Fruit fly (Drosophila melanogaster) whole organism, embryonic: Measurements from ENCODE around the gene CG44000.

Source experiments
- Abd-B ChIP-seq: fragments of 200-800 bp; sonication (Bioruptor generic); optimal IDR thresholded peaks from 2 replicates; lab custom pipeline; 2018; ENCODE audit warnings: missing biosample characterization, mild to moderate bottlenecking, missing genetic modification characterization, moderate library complexity
- Aef1 ChIP-seq: fragments of 200-800 bp; sonication (Bioruptor generic); IDR thresholded peaks from 3 replicates; pipeline ENCODE4 v1.3.6; 2022; ENCODE audit warnings: missing biosample characterization, missing genetic modification characterization
- Atf3 ChIP-seq: fragments of 200-800 bp; sonication (Bioruptor generic); optimal IDR thresholded peaks from 3 replicates; lab custom pipeline; 2016; ENCODE audit warnings: missing biosample characterization, missing genetic modification characterization
- CG11456 ChIP-seq: fragments of 200-800 bp; sonication (Bioruptor generic); IDR thresholded peaks from 3 replicates; pipeline ENCODE4 v1.3.6; 2022; ENCODE audit warnings: missing biosample characterization, missing genetic modification characterization
- CG13624 ChIP-seq: fragments of 200-800 bp; sonication (Bioruptor generic); optimal IDR thresholded peaks from 2 replicates; lab custom pipeline; 2016; ENCODE audit warnings: missing biosample characterization, missing genetic modification characterization
- CG14014 ChIP-seq: fragments of 200-800 bp; sonication (Bioruptor generic); IDR thresholded peaks from 2 replicates; pipeline ENCODE4 v1.3.6; 2022; ENCODE audit warnings: missing biosample characterization, missing genetic modification characterization
- CG15073 ChIP-seq: fragments of 200-800 bp; sonication (Bioruptor generic); optimal IDR thresholded peaks from 2 replicates; lab custom pipeline; 2016; ENCODE audit warnings: missing biosample characterization, missing genetic modification characterization
- CG17385 ChIP-seq: fragments of 200-800 bp; sonication (Bioruptor generic); optimal IDR thresholded peaks from 3 replicates; lab custom pipeline; 2018; ENCODE audit warnings: missing biosample characterization, mild to moderate bottlenecking, missing genetic modification characterization
- CG17802 ChIP-seq: fragments of 200-800 bp; sonication (Bioruptor generic); optimal IDR thresholded peaks from 2 replicates; lab custom pipeline; 2018; ENCODE audit warnings: missing biosample characterization, mild to moderate bottlenecking, missing genetic modification characterization, moderate library complexity
- CG18619 ChIP-seq: fragments of 200-800 bp; sonication (Bioruptor generic); optimal IDR thresholded peaks from 3 replicates; lab custom pipeline; 2017; ENCODE audit warnings: missing biosample characterization, mild to moderate bottlenecking, missing genetic modification characterization
- CG2678 ChIP-seq: fragments of 200-800 bp; sonication (Bioruptor generic); optimal IDR thresholded peaks from 3 replicates; lab custom pipeline; 2019; ENCODE audit warnings: missing biosample characterization, mild to moderate bottlenecking, missing genetic modification characterization, moderate library complexity
- CG6813 ChIP-seq: fragments of 200-800 bp; sonication (Bioruptor generic); optimal IDR thresholded peaks from 2 replicates; lab custom pipeline; 2017; ENCODE audit warnings: missing biosample characterization, missing genetic modification characterization, mild to moderate bottlenecking, moderate library complexity, missing genetic modification reagents
- CG7987 ChIP-seq: fragments of 200-800 bp; sonication (Bioruptor generic); optimal IDR thresholded peaks from 2 replicates; lab custom pipeline; 2018; ENCODE audit warnings: missing biosample characterization, mild to moderate bottlenecking, missing genetic modification characterization, moderate library complexity
- CG8089 ChIP-seq: fragments of 200-800 bp; sonication (Bioruptor generic); optimal IDR thresholded peaks from 3 replicates; lab custom pipeline; 2016; ENCODE audit warnings: missing biosample characterization, missing genetic modification characterization
- CG9215 ChIP-seq: fragments of 200-800 bp; sonication (Bioruptor generic); IDR thresholded peaks from 2 replicates; pipeline ENCODE4 v1.3.6; 2022; ENCODE audit warnings: missing biosample characterization, missing genetic modification characterization
- CG9609 ChIP-seq: fragments of 200-800 bp; sonication (Bioruptor generic); optimal IDR thresholded peaks from 3 replicates; lab custom pipeline; 2016; ENCODE audit warnings: missing biosample characterization, missing genetic modification characterization
- CG9817 ChIP-seq: fragments of 200-800 bp; sonication (Bioruptor generic); optimal IDR thresholded peaks from 2 replicates; lab custom pipeline; 2018; ENCODE audit warnings: missing biosample characterization, mild to moderate bottlenecking, missing genetic modification characterization, moderate library complexity
- Chrac-16 ChIP-seq: fragments of 200-800 bp; sonication (Bioruptor generic); optimal IDR thresholded peaks from 3 replicates; lab custom pipeline; 2016; ENCODE audit warnings: missing biosample characterization, missing genetic modification characterization
- Dref ChIP-seq: fragments of 200-800 bp; sonication (Bioruptor generic); IDR thresholded peaks from 2 replicates; pipeline ENCODE4 v1.3.6; 2022; ENCODE audit warnings: missing biosample characterization, missing genetic modification characterization
- Ets65A ChIP-seq: fragments of 200-800 bp; sonication (Bioruptor generic); peaks from one replicate; lab custom pipeline; 2016; ENCODE audit warnings: missing biosample characterization, missing genetic modification characterization
- Fer3 ChIP-seq: fragments of 200-800 bp; sonication (Bioruptor generic); optimal IDR thresholded peaks from 2 replicates; lab custom pipeline; 2018; ENCODE audit warnings: missing biosample characterization, mild to moderate bottlenecking, missing genetic modification characterization, moderate library complexity
- HLH3B ChIP-seq: fragments of 200-800 bp; sonication (Bioruptor generic); IDR thresholded peaks from 2 replicates; pipeline ENCODE4 v1.3.6; 2022; ENCODE audit warnings: missing biosample characterization, missing genetic modification characterization
- Hsf ChIP-seq: fragments of 200-800 bp; sonication (Bioruptor generic); optimal IDR thresholded peaks from 3 replicates; lab custom pipeline; 2016; ENCODE audit warnings: missing biosample characterization, missing genetic modification characterization
- Lpt ChIP-seq: fragments of >200 bp; optimal IDR thresholded peaks from 2 replicates; lab custom pipeline; 2018; ENCODE audit warnings: missing biosample characterization, missing genetic modification characterization
- MTF-1 ChIP-seq: fragments of 200-800 bp; sonication (Bioruptor generic); optimal IDR thresholded peaks from 2 replicates; lab custom pipeline; 2018; ENCODE audit warnings: missing biosample characterization, mild to moderate bottlenecking, missing genetic modification characterization, borderline replicate concordance
- Max ChIP-seq: fragments of 200-800 bp; sonication (Bioruptor generic); optimal IDR thresholded peaks from 2 replicates; lab custom pipeline; 2016; ENCODE audit warnings: missing biosample characterization, mild to moderate bottlenecking, missing genetic modification characterization
- Nf-YA ChIP-seq: fragments of 200-800 bp; sonication (Bioruptor generic); IDR thresholded peaks from 2 replicates; pipeline ENCODE4 v1.3.6; 2022; ENCODE audit warnings: missing biosample characterization, missing genetic modification characterization
- Pdp1 ChIP-seq, 2 experiments: fragments of 200-800 bp; sonication (Bioruptor generic); optimal IDR thresholded peaks; 3 replicates each; lab custom pipeline; 2016; ENCODE audit warnings: missing biosample characterization in 2 of 2, missing genetic modification characterization in 2 of 2, mild to moderate bottlenecking in 1 of 2, moderate library complexity in 1 of 2
- Scr ChIP-seq: fragments of 200-800 bp; sonication (Bioruptor generic); IDR thresholded peaks from 2 replicates; pipeline ENCODE4 v1.3.6; 2022; ENCODE audit warnings: missing biosample characterization, missing genetic modification characterization; ENCODE audit not compliant: partially characterized antibody
- Six4 ChIP-seq: fragments of 200-800 bp; sonication (Bioruptor generic); optimal IDR thresholded peaks from 2 replicates; lab custom pipeline; 2016; ENCODE audit warnings: missing biosample characterization, missing genetic modification characterization
- Sry-δ ChIP-seq: fragments of 200-800 bp; sonication (Bioruptor generic); optimal IDR thresholded peaks from 2 replicates; lab custom pipeline; 2016; ENCODE audit warnings: missing biosample characterization, missing genetic modification characterization
- Stat92E ChIP-seq, 3 experiments: fragments of >200 bp in 2 of 3; fragments of 200-800 bp in 1 of 3; sonication (Bioruptor generic) in 1 of 3; optimal IDR thresholded peaks; 2 replicates each; lab custom pipeline; 2017 to 2019; ENCODE audit warnings: missing biosample characterization in 3 of 3, missing genetic modification characterization in 3 of 3, mild to moderate bottlenecking in 1 of 3, moderate library complexity in 1 of 3
- az2 ChIP-seq: fragments of 200-800 bp; sonication (Bioruptor generic); optimal IDR thresholded peaks from 3 replicates; lab custom pipeline; 2016; ENCODE audit warnings: missing biosample characterization, missing genetic modification characterization
- dmrt11E ChIP-seq: fragments of 200-800 bp; sonication (Bioruptor generic); optimal IDR thresholded peaks from 3 replicates; lab custom pipeline; 2018; ENCODE audit warnings: missing biosample characterization, mild to moderate bottlenecking, missing genetic modification characterization, moderate library complexity
- dysf ChIP-seq: fragments of 200-800 bp; sonication (Bioruptor generic); IDR thresholded peaks from 3 replicates; pipeline ENCODE4 v1.3.6; 2022; ENCODE audit warnings: missing biosample characterization, missing genetic modification characterization
- ems ChIP-seq: fragments of 200-800 bp; sonication (Bioruptor generic); optimal IDR thresholded peaks from 3 replicates; lab custom pipeline; 2016; ENCODE audit warnings: missing biosample characterization, missing genetic modification characterization
- fd64A ChIP-seq: fragments of 200-800 bp; sonication (Bioruptor generic); optimal IDR thresholded peaks from 3 replicates; lab custom pipeline; 2018; ENCODE audit warnings: missing biosample characterization, mild to moderate bottlenecking, missing genetic modification characterization
- gsb ChIP-seq: fragments of 200-800 bp; sonication (Bioruptor generic); IDR thresholded peaks from 2 replicates; pipeline ENCODE4 v1.3.6; 2022; ENCODE audit warnings: missing biosample characterization, missing genetic modification characterization
- gt ChIP-seq: fragments of 200-800 bp; sonication (Bioruptor generic); IDR thresholded peaks from 2 replicates; pipeline ENCODE4 v1.3.6; 2022; ENCODE audit warnings: missing biosample characterization, missing genetic modification characterization
- jing ChIP-seq: fragments of 200-800 bp; sonication (Bioruptor generic); optimal IDR thresholded peaks from 2 replicates; lab custom pipeline; 2018; ENCODE audit warnings: missing biosample characterization, mild to moderate bottlenecking, missing genetic modification characterization
- pan ChIP-seq, 4 experiments: fragments of >200 bp in 3 of 4; fragments of 200-800 bp in 1 of 4; sonication (Bioruptor generic) in 1 of 4; optimal IDR thresholded peaks in 3 of 4; IDR thresholded peaks in 1 of 4; 2 replicates each; pipeline versions ENCODE4 v1.3.6 to Lab custom; 2017 to 2022; ENCODE audit warnings: missing biosample characterization in 2 of 4, missing genetic modification characterization in 2 of 4, mixed read lengths in 1 of 4
- psq ChIP-seq: fragments of 200-800 bp; sonication (Bioruptor generic); optimal IDR thresholded peaks from 2 replicates; lab custom pipeline; 2017; ENCODE audit warnings: missing biosample characterization, missing genetic modification characterization
- schlank ChIP-seq: fragments of 200-800 bp; sonication (Bioruptor generic); optimal IDR thresholded peaks from 2 replicates; lab custom pipeline; 2018; ENCODE audit warnings: missing biosample characterization, mild to moderate bottlenecking, missing genetic modification characterization
- slbo ChIP-seq: fragments of 200-800 bp; sonication (Bioruptor generic); IDR thresholded peaks from 2 replicates; pipeline ENCODE4 v1.3.6; 2022; ENCODE audit warnings: missing biosample characterization, missing genetic modification characterization
- slou ChIP-seq: fragments of 200-800 bp; sonication (Bioruptor generic); optimal IDR thresholded peaks from 3 replicates; lab custom pipeline; 2016; ENCODE audit warnings: missing biosample characterization, missing genetic modification characterization
- trh ChIP-seq: fragments of 200-800 bp; sonication (Bioruptor generic); optimal IDR thresholded peaks from 2 replicates; lab custom pipeline; 2016; ENCODE audit warnings: missing biosample characterization, missing genetic modification characterization
- ttk ChIP-seq: fragments of 200-800 bp; sonication (Bioruptor generic); IDR thresholded peaks from 2 replicates; pipeline ENCODE4 v2.1.2; 2022; ENCODE audit warnings: missing biosample characterization, missing genetic modification characterization
- tx ChIP-seq: fragments of 200-800 bp; sonication (Bioruptor generic); optimal IDR thresholded peaks from 2 replicates; lab custom pipeline; 2016; ENCODE audit warnings: missing biosample characterization, missing genetic modification characterization
- usp ChIP-seq: fragments of >200 bp; optimal IDR thresholded peaks from 2 replicates; lab custom pipeline; 2017; ENCODE audit warnings: missing biosample characterization, missing genetic modification characterization

Gene CG44000

dm6 chr2L:5044892-5045619, 2.0 kb downstream of the CG44000 start (continued):
- no peak for TF ChIP-seq gt (GFP tag; lab: Robert Waterston, UW)
- TF ChIP-seq tx (GFP tag; lab: Kevin White, UChicago): no peak
- no peak for TF ChIP-seq psq (GFP tag; lab: Kevin White, UChicago)
- TF ChIP-seq ems: peak; percentile 52
- peak; percentile 25 for TF ChIP-seq HLH3B
- no peak for TF ChIP-seq Six4
- peak; percentile 27 for TF ChIP-seq Hsf (GFP tag; lab: Kevin White, UChicago)
- no peak for TF ChIP-seq pan (optimal IDR thresholded peaks at IDR 0.05; lab: Kevin White, UChicago)
- peak in 1 of 2 experiments; percentile 47 for TF ChIP-seq pan (GFP tag; optimal IDR thresholded peaks at IDR 0.05 in 1 of 2, IDR thresholded peaks at IDR 0.05 in 1 of 2)
- TF ChIP-seq CG9817 (tag; lab: Kevin White, UChicago): no peak
- TF ChIP-seq CG7987 (GFP tag; lab: Kevin White, UChicago): no peak
- peak; percentile 32 for TF ChIP-seq slou (GFP tag; lab: Kevin White, UChicago)
- TF ChIP-seq schlank: no peak
- TF ChIP-seq Atf3 (GFP tag; lab: Kevin White, UChicago): peak; percentile 5
- no peak for TF ChIP-seq usp
- peak; percentile 69 for TF ChIP-seq slbo (GFP tag; lab: Robert Waterston, UW)
- peak; percentile 5 for TF ChIP-seq CG9609
- no peak for TF ChIP-seq jing (GFP tag; lab: Kevin White, UChicago)
- TF ChIP-seq gsb: no peak
- no peak for TF ChIP-seq Chrac-16 (GFP tag; lab: Kevin White, UChicago)
- TF ChIP-seq fd64A (GFP tag; lab: Kevin White, UChicago): no peak
- TF ChIP-seq CG17385 (GFP tag; lab: Kevin White, UChicago): peak; percentile 53
- no peak for TF ChIP-seq Sry-δ (GFP tag; lab: Kevin White, UChicago)
- TF ChIP-seq CG18619 (GFP tag; lab: Kevin White, UChicago): peak; percentile 70
- peak; percentile 51 for TF ChIP-seq CG6813
- TF ChIP-seq az2: peak; percentile 48
- peak; percentile 13 for TF ChIP-seq CG8089 (GFP tag; lab: Kevin White, UChicago)
- no peak for TF ChIP-seq Scr (GFP tag; lab: Robert Waterston, UW)
- TF ChIP-seq Lpt (GFP tag; lab: Kevin White, UChicago): no peak
- TF ChIP-seq Abd-B (GFP tag; lab: Kevin White, UChicago): peak; percentile 24
- peak; percentile 19 for TF ChIP-seq trh
- TF ChIP-seq CG15073 (GFP tag; lab: Kevin White, UChicago): peak; percentile 97
- TF ChIP-seq CG13624 (GFP tag; lab: Kevin White, UChicago): peak; percentile 45
- TF ChIP-seq Pdp1 (GFP tag; optimal IDR thresholded peaks at IDR 0.05; lab: Kevin White, UChicago): peak; percentile 20 to 33
- peak; percentile 76 for TF ChIP-seq CG2678 (tag; lab: Kevin White, UChicago)
- peak; percentile 64 for TF ChIP-seq Ets65A (GFP tag; lab: Kevin White, UChicago)
- TF ChIP-seq ttk: peak; percentile 39; the same call in 1 of the 2 replicates
- no peak for TF ChIP-seq Dref (GFP tag; lab: Robert Waterston, UW)
- peak; percentile 21 for TF ChIP-seq Fer3 (tag; lab: Kevin White, UChicago)
- TF ChIP-seq Nf-YA: peak; percentile 9; the same call in 1 of the 2 replicates
- TF ChIP-seq MTF-1 (GFP tag; lab: Kevin White, UChicago): peak; percentile 5
- peak; percentile 44; the same call in 1 of the 3 replicates for TF ChIP-seq dysf (GFP tag; lab: Robert Waterston, UW)
- TF ChIP-seq dmrt11E (tag; lab: Kevin White, UChicago): peak; percentile 31
- TF ChIP-seq CG17802: no peak
- TF ChIP-seq CG9215: no peak
- TF ChIP-seq CG14014: peak; percentile 64; the same call in 1 of the 2 replicates
- peak; percentile 30; the same call in 1 of the 3 replicates for TF ChIP-seq Aef1 (GFP tag; lab: Robert Waterston, UW)
- peak; percentile 79; the same call in 2 of the 3 replicates for TF ChIP-seq CG11456 (GFP tag; lab: Robert Waterston, UW)
- no peak for TF ChIP-seq Stat92E (GFP tag; optimal IDR thresholded peaks at IDR 0.05; lab: Kevin White, UChicago)
- peak; percentile 42 for TF ChIP-seq Max (GFP tag; lab: Kevin White, UChicago)
